Worm (Caenorhabditis elegans) whole organism, L4 larva: Measurements from ENCODE around the gene fbxb-108.

Source experiments
- F26F4.8 ChIP-seq: fragments of 200-800 bp; sonication (Bioruptor generic); conservative IDR thresholded peaks from 2 replicates; pipeline ENCODE4 v1.3.6; 2022; ENCODE audit warnings: missing genetic modification characterization, missing compliant biosample characterization
- T26A8.4 ChIP-seq: fragments of 200-800 bp; sonication (Bioruptor generic); IDR thresholded peaks from 2 replicates; pipeline ENCODE4 v1.3.6; 2022; ENCODE audit warnings: missing genetic modification characterization, missing compliant biosample characterization
- ZK337.2 ChIP-seq: fragments of 200-800 bp; sonication (Bioruptor generic); IDR thresholded peaks from 2 replicates; pipeline ENCODE4 v1.3.6; 2022; ENCODE audit warnings: missing genetic modification reagents, missing genetic modification characterization, missing compliant biosample characterization
- aha-1 ChIP-seq: fragments of 150-350 bp; peaks from one replicate; lab custom pipeline; 2014; ENCODE audit warnings: missing biosample characterization, missing genetic modification characterization
- ama-1 ChIP-seq: fragments of 150-350 bp; optimal IDR thresholded peaks from 2 replicates; lab custom pipeline; 2014; ENCODE audit warnings: inconsistent platforms, mixed read lengths
- attf-4 ChIP-seq: sonication (generic microtip); optimal IDR thresholded peaks from 3 replicates; lab custom pipeline; 2017; ENCODE audit warnings: missing biosample characterization, missing genetic modification characterization
- ceh-20 ChIP-seq: fragments of 200-800 bp; sonication (Bioruptor generic); IDR thresholded peaks from 2 replicates; pipeline ENCODE4 v1.3.6; 2022; ENCODE audit warnings: missing genetic modification reagents, missing genetic modification characterization, missing compliant biosample characterization
- ceh-28 ChIP-seq: fragments of 150-350 bp; optimal IDR thresholded peaks from 2 replicates; lab custom pipeline; 2014; ENCODE audit warnings: missing biosample characterization, missing genetic modification reagents, missing genetic modification characterization
- ceh-32 ChIP-seq: sonication (generic microtip); optimal IDR thresholded peaks from 2 replicates; lab custom pipeline; 2016; ENCODE audit warnings: mild to moderate bottlenecking, missing genetic modification characterization, missing compliant biosample characterization; ENCODE audit not compliant: poor library complexity
- ceh-44 ChIP-seq: fragments of 200-800 bp; sonication (Bioruptor generic); IDR thresholded peaks from 2 replicates; pipeline ENCODE4 v1.3.6; 2022; ENCODE audit warnings: missing genetic modification reagents, missing genetic modification characterization, missing compliant biosample characterization
- dpl-1 ChIP-seq: fragments of 150-350 bp; optimal IDR thresholded peaks from 2 replicates; lab custom pipeline; 2014; ENCODE audit warnings: missing biosample characterization, missing genetic modification reagents, missing genetic modification characterization
- egl-27 ChIP-seq: sonication (generic microtip); optimal IDR thresholded peaks from 3 replicates; lab custom pipeline; 2017; ENCODE audit warnings: missing biosample characterization, missing genetic modification reagents, missing genetic modification characterization
- fkh-10 ChIP-seq: fragments of 150-350 bp; optimal IDR thresholded peaks from 2 replicates; lab custom pipeline; 2014; ENCODE audit warnings: missing biosample characterization, missing genetic modification reagents, missing genetic modification characterization
- hif-1 ChIP-seq, 2 experiments: sonication (generic microtip); optimal IDR thresholded peaks; 2 replicates each; lab custom pipeline; 2016 to 2017; ENCODE audit warnings: missing compliant biosample characterization in 2 of 2, missing genetic modification characterization in 2 of 2, missing genetic modification reagents in 2 of 2, missing genotype in 2 of 2, mild to moderate bottlenecking in 1 of 2
- hlh-11 ChIP-seq: fragments of 200-800 bp; sonication (Bioruptor generic); optimal IDR thresholded peaks from 2 replicates; lab custom pipeline; 2018; ENCODE audit warnings: mild to moderate bottlenecking, missing genetic modification characterization, missing compliant biosample characterization
- hlh-30 ChIP-seq: sonication (generic microtip); optimal IDR thresholded peaks from 2 replicates; lab custom pipeline; 2017; ENCODE audit warnings: antibody characterized with exemption, mild to moderate bottlenecking, missing genetic modification characterization, missing compliant biosample characterization; ENCODE audit not compliant: insufficient read depth
- hmg-1.1 ChIP-seq: fragments of 200-800 bp; sonication (Bioruptor generic); IDR thresholded peaks from 2 replicates; pipeline ENCODE4 v1.3.6; 2022; ENCODE audit warnings: missing genetic modification reagents, missing genetic modification characterization, missing compliant biosample characterization
- lin-1 ChIP-seq: fragments of 200-800 bp; sonication (Bioruptor generic); IDR thresholded peaks from 2 replicates; pipeline ENCODE4 v1.3.6; 2022; ENCODE audit warnings: missing genetic modification reagents, missing genetic modification characterization, missing compliant biosample characterization
- madf-9 ChIP-seq: fragments of 200-800 bp; sonication (Bioruptor generic); conservative IDR thresholded peaks from 2 replicates; pipeline ENCODE4 v1.3.6; 2022; ENCODE audit warnings: missing genetic modification reagents, missing genetic modification characterization, missing compliant biosample characterization
- mdl-1 ChIP-seq, 2 experiments: fragments of 150-350 bp in 1 of 2; sonication (generic microtip) in 1 of 2; optimal IDR thresholded peaks; 2 replicates each; lab custom pipeline; 2014 to 2017; ENCODE audit warnings: missing biosample characterization in 2 of 2, missing genetic modification characterization in 2 of 2
- mep-1 ChIP-seq: fragments of 150-350 bp; sonication (generic microtip); optimal IDR thresholded peaks from 3 replicates; lab custom pipeline; 2014; ENCODE audit warnings: missing biosample characterization, missing genetic modification characterization
- mes-2 ChIP-seq: sonication (generic microtip); optimal IDR thresholded peaks from 2 replicates; lab custom pipeline; 2016; ENCODE audit warnings: missing genotype, mild to moderate bottlenecking, missing genetic modification characterization, missing compliant biosample characterization; ENCODE audit not compliant: poor library complexity, severe bottlenecking
- nhr-48 ChIP-seq: sonication (generic microtip); optimal IDR thresholded peaks from 2 replicates; lab custom pipeline; 2016; ENCODE audit warnings: mild to moderate bottlenecking, missing genetic modification characterization, missing compliant biosample characterization
- rbr-2 ChIP-seq: sonication (generic microtip); optimal IDR thresholded peaks from 2 replicates; lab custom pipeline; 2016; ENCODE audit warnings: missing genotype, missing genetic modification characterization, missing compliant biosample characterization
- set-16 ChIP-seq: fragments of 200-800 bp; sonication (Bioruptor generic); IDR thresholded peaks from 2 replicates; pipeline ENCODE4 v1.3.6; 2022; ENCODE audit warnings: missing genetic modification reagents, missing genetic modification characterization, missing compliant biosample characterization
- tra-1 ChIP-seq: fragments of 200-800 bp; sonication (Bioruptor generic); IDR thresholded peaks from 2 replicates; pipeline ENCODE4 v1.3.6; 2022; ENCODE audit warnings: missing genetic modification reagents, missing genetic modification characterization, missing compliant biosample characterization
- unc-130 ChIP-seq: sonication (generic microtip); optimal IDR thresholded peaks from 2 replicates; lab custom pipeline; 2016; ENCODE audit warnings: missing genetic modification reagents, missing genetic modification characterization, missing compliant biosample characterization
- unc-62 ChIP-seq, 3 experiments: fragments of 150-350 bp in 1 of 3; sonication (generic microtip); optimal IDR thresholded peaks in 2 of 3; peaks in 1 of 3; 1 replicate in 1 of 3; 2 replicates in 2 of 3; lab custom pipeline; 2014 to 2017; ENCODE audit warnings: missing biosample characterization in 3 of 3, missing genetic modification characterization in 3 of 3, missing genetic modification reagents in 3 of 3, missing genotype in 1 of 3
- zfp-2 ChIP-seq: sonication (generic microtip); optimal IDR thresholded peaks from 2 replicates; lab custom pipeline; 2016; ENCODE audit warnings: mild to moderate bottlenecking, missing genetic modification characterization, missing compliant biosample characterization
- zip-11 ChIP-seq: fragments of 200-800 bp; sonication (Bioruptor generic); IDR thresholded peaks from 2 replicates; pipeline ENCODE4 v1.3.6; 2022; ENCODE audit warnings: missing genetic modification characterization, missing compliant biosample characterization
- ztf-11 ChIP-seq: fragments of 150-350 bp; optimal IDR thresholded peaks from 2 replicates; lab custom pipeline; 2014; ENCODE audit warnings: missing biosample characterization, missing genetic modification characterization

The fbxb-108 gene

ce11 chrII:2783380-2783779 is 18.6 kb downstream of the fbxb-108 start:
- TF ChIP-seq set-16 (GFP tag; lab: Robert Waterston, UW), result peak; percentile 86
- TF ChIP-seq hlh-30 (tag; lab: Kevin White, UChicago), result no peak
- TF ChIP-seq, all 104 proteins: peak for 1

DNA sequence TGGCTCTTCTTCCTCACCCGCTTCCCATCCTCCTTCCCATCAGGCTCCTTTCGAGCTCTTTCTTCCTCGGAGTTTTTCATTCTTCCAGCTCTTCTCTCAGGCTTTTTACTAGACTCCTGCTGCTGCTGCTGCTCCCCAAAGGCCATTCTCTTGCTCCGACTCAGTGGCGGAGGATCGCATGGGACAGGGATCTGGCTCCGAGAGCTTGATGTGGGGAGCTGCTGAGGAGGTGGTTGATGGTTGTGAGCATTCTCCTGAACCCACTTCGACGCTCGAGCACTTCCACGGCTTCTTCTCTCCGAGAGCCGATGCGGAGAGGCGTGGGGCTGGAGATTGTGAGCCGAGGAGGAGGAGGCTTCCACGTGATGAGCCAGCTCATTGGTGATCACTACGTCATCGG is 21.0 kb downstream of the fbxb-108 start:
- TF ChIP-seq unc-130 (GFP tag; lab: Kevin White, UChicago) (no peak), unc-62 (GFP tag; optimal IDR thresholded peaks at IDR 0.05 in 1 of 2; lab: Kevin White, UChicago) (peak in 1 of 2 experiments; percentile 14), unc-62 (tag; optimal IDR thresholded peaks at IDR 0.05; lab: Kevin White, UChicago) (no peak), ZK337.2 (GFP tag; lab: Robert Waterston, UW) (no peak), set-16 (GFP tag; lab: Robert Waterston, UW) (peak; percentile 92), lin-1 (GFP tag; lab: Robert Waterston, UW) (no peak), tra-1 (GFP tag; lab: Robert Waterston, UW) (no peak), aha-1 (peak; percentile 37)

DNA sequence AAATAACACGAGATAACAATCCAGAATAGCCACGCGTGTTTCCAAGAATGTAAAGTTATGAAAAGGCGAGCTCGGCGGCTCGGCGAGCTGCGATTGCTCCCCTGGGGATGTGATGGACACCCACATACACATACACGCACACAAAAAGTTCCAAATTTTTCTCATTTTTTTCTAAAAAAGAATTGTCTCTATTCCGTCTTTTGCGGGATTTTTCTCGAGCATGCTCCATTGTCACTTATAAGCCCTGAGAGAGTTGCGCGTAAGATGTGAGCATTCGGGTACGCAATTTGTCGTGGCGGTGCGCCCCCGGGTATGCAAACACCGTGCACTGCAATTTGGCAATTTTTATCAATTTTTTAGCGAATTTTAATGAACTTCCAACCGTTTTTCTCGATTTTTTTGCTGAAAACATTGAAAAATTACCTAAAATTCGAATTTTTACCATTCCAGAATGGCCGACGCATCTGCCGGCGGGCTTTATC is 22.3 kb downstream of the fbxb-108 start, which contains the start of the genes F08D12.12 and srpa-72:
Gene F08D12.12 (minus strand): TSS at position 51 of the 482 bp plus-strand sequence.
Gene srpa-72 (plus strand): TSS at position 451 of the 482 bp plus-strand sequence.
- TF ChIP-seq ztf-11 (tag; lab: Kevin White, UChicago) (no peak), hmg-1.1 (peak; percentile 59), ceh-20 (GFP tag; lab: Robert Waterston, UW) (0 out of 2 replicates have a peak, but pooled peaks have one; percentile 9), T26A8.4 (no peak), dpl-1 (peak; percentile 37), hlh-11 (tag; lab: Kevin White, UChicago) (peak; percentile 28), unc-62 (GFP tag; optimal IDR thresholded peaks at IDR 0.05 in 1 of 2; lab: Kevin White, UChicago) (peak in 1 of 2 experiments; percentile 55), unc-62 (tag; optimal IDR thresholded peaks at IDR 0.05; lab: Kevin White, UChicago) (no peak), mes-2 (tag; lab: Kevin White, UChicago) (peak; percentile 74), rbr-2 (tag; lab: Kevin White, UChicago) (peak; percentile 21), hif-1 (tag; optimal IDR thresholded peaks at IDR 0.05; lab: Kevin White, UChicago) (peak in 1 of 2 experiments; percentile 21), ceh-44 (GFP tag; lab: Robert Waterston, UW) (0 out of 2 replicates have a peak, but pooled peaks have one; percentile 28), F26F4.8 (GFP tag; lab: Robert Waterston, UW) (no peak)

DNA sequence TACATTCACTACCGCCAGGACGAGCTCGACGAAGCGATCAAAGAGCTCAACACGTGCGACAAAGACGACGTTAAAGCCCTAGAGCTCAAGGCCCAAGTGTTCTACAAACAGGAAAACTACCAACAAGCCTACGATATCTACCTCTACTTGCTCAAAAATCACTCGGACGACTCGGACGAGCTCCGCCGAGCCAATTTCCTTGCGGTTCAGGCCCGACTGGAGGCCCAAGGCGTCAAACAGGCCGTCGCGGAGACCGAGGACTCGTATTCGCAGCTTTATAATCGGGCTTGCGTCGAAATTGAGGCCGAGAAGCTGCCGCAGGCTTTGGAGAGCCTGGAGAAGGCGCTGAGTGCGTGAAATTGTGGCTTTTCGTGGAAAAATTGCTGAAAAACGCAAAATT is 23.1 kb downstream of the fbxb-108 start:
- no peak for TF ChIP-seq fkh-10 (GFP tag; lab: Kevin White, UChicago)
- no peak for TF ChIP-seq zfp-2 (tag; lab: Kevin White, UChicago)
- peak in 1 of 2 experiments; percentile 81 for TF ChIP-seq unc-62 (GFP tag; optimal IDR thresholded peaks at IDR 0.05 in 1 of 2; lab: Kevin White, UChicago)
- TF ChIP-seq unc-62 (tag; optimal IDR thresholded peaks at IDR 0.05; lab: Kevin White, UChicago), result no peak
- no peak for TF ChIP-seq zip-11 (GFP tag; lab: Robert Waterston, UW)
- no peak for TF ChIP-seq egl-27 (tag; lab: Kevin White, UChicago)
- peak; percentile 76 for TF ChIP-seq set-16 (GFP tag; lab: Robert Waterston, UW)
- TF ChIP-seq madf-9, result no peak
- no peak for TF ChIP-seq mep-1 (tag; lab: Kevin White, UChicago)
- TF ChIP-seq ZK337.2 (GFP tag; lab: Robert Waterston, UW), result no peak
- no peak for TF ChIP-seq attf-4 (tag; lab: Kevin White, UChicago)
- TF ChIP-seq ama-1 (lab: Kevin White, UChicago), result no peak
- TF ChIP-seq mdl-1 (tag; optimal IDR thresholded peaks at IDR 0.05; lab: Kevin White, UChicago), result no peak
- TF ChIP-seq ceh-32, result no peak
- TF ChIP-seq unc-130 (GFP tag; lab: Kevin White, UChicago), result no peak
- no peak for TF ChIP-seq ceh-28 (tag; lab: Kevin White, UChicago)
- no peak for TF ChIP-seq nhr-48 (tag; lab: Kevin White, UChicago)
